Fruit fly (Drosophila melanogaster): ENCODE data around the gene hb.

hb gene

DNA sequence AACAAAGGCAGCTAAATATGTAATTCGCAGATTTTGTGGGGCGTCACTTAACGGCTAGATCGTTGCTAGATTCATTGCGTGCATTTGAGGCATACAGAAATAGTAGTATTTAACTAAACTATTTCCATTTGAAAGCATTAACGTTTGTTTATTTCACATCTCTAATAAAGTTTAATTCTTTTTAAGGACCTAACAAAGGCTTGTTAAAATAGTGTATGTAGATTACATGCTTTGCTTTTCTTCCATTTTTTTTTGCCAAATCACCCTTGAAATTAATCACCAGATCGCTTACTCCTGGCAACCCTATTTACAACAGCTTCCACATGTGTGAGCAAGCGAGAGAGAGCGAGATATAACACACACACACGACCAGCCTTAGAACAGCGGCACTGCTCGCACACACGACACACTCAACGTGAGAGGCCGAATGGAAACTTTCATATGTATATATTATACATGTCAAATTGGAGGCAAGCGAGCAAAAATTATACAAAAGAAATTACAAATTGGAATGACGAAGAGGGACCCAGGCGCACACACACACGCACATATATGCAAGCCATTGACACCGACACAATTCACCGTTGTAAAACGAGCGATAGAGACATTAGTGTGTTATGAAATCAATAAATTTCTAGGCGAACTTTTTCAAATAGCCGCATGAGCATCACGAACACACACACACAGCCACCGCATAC, 38.3 kb downstream of the hb start (continued):
- TF ChIP-seq Rfx (GFP tag; IDR thresholded peaks at IDR 0.05) (peak; percentile 72), CG30403 (GFP tag; optimal IDR thresholded peaks at IDR 0.05) (peak; percentile 65), gcm2 (GFP tag; optimal IDR thresholded peaks at IDR 0.05) (no peak), NC2α (GFP tag; optimal IDR thresholded peaks at IDR 0.05) (no peak), lab (GFP tag; optimal IDR thresholded peaks at IDR 0.05) (peak; percentile 78), tgo (GFP tag; IDR thresholded peaks at IDR 0.05) (peak; percentile 53), pros (GFP tag; optimal IDR thresholded peaks at IDR 0.05) (peak; percentile 34), dimm (GFP tag; IDR thresholded peaks at IDR 0.05) (no peak), Meics (GFP tag; optimal IDR thresholded peaks at IDR 0.05) (peak; percentile 75), CG18262 (tag; optimal IDR thresholded peaks at IDR 0.05) (peak; percentile 27), amos (GFP tag; IDR thresholded peaks at IDR 0.05; ENCODE audit: partially characterized antibody) (peak; percentile 21; the same call in 1 of the 2 replicates), TFAM (GFP tag; optimal IDR thresholded peaks at IDR 0.05) (no peak), Sry-β (GFP tag; optimal IDR thresholded peaks at IDR 0.05) (no peak), Gsc (GFP tag; IDR thresholded peaks at IDR 0.05) (no peak), CG32767 (GFP tag; IDR thresholded peaks at IDR 0.05) (peak; percentile 70), Mrtf (GFP tag; IDR thresholded peaks at IDR 0.05) (no peak), Awh (GFP tag; IDR thresholded peaks at IDR 0.05) (peak; percentile 47; the same call in 1 of the 2 replicates), Sox102F (GFP tag; optimal IDR thresholded peaks at IDR 0.05) (peak; percentile 61), CG7928 (GFP tag; optimal IDR thresholded peaks at IDR 0.05) (no peak), Abd-B (GFP tag; optimal IDR thresholded peaks at IDR 0.05) (peak; percentile 27), HHEX (GFP tag; optimal IDR thresholded peaks at IDR 0.05) (peak; percentile 69), CG17829 (tag; optimal IDR thresholded peaks at IDR 0.05) (peak; percentile 27), HmgD (GFP tag; optimal IDR thresholded peaks at IDR 0.05) (peak; percentile 1), CG18619 (GFP tag; optimal IDR thresholded peaks at IDR 0.05) (peak; percentile 50), tio (GFP tag; optimal IDR thresholded peaks at IDR 0.05) (no peak), crc (GFP tag; optimal IDR thresholded peaks at IDR 0.05) (peak; percentile 22), Kr (GFP tag; optimal IDR thresholded peaks at IDR 0.05) (no peak), tin (GFP tag; optimal IDR thresholded peaks at IDR 0.05) (peak; percentile 16), Elba2 (GFP tag; optimal IDR thresholded peaks at IDR 0.05) (peak; percentile 78), CG4282 (GFP tag; optimal IDR thresholded peaks at IDR 0.05) (peak; percentile 37), insv (GFP tag; optimal IDR thresholded peaks at IDR 0.05) (peak in 1 of 2 experiments; percentile 72), sqz (GFP tag; optimal IDR thresholded peaks at IDR 0.05) (peak; percentile 78), Spps (tag; optimal IDR thresholded peaks at IDR 0.05) (no peak), pum (GFP tag; optimal IDR thresholded peaks at IDR 0.05) (peak; percentile 7), CG10321 (GFP tag; IDR thresholded peaks at IDR 0.05) (peak; percentile 85), sc (optimal IDR thresholded peaks at IDR 0.05) (no peak), sc (GFP tag; optimal IDR thresholded peaks at IDR 0.05) (no peak), prd (optimal IDR thresholded peaks at IDR 0.05) (no peak), prd (GFP tag; IDR thresholded peaks at IDR 0.05) (peak; percentile 52; the same call in 2 of the 3 replicates), MTF-1 (GFP tag; optimal IDR thresholded peaks at IDR 0.05; ENCODE audit: borderline replicate concordance) (peak; percentile 62), lola (GFP tag; optimal IDR thresholded peaks at IDR 0.05) (peak in 1 of 3 experiments; percentile 50), so (GFP tag; IDR thresholded peaks at IDR 0.05) (no peak), Usf (GFP tag; optimal IDR thresholded peaks at IDR 0.05) (peak; percentile 19), abd-A (tag; optimal IDR thresholded peaks at IDR 0.05) (peak; percentile 88), dati (GFP tag; IDR thresholded peaks at IDR 0.05) (no peak), Optix (GFP tag; IDR thresholded peaks at IDR 0.05) (peak; percentile 42; the same call in 1 of the 3 replicates), dysf (GFP tag; IDR thresholded peaks at IDR 0.05) (peak; percentile 63), cad (GFP tag; optimal IDR thresholded peaks at IDR 0.05) (no peak), pzg (GFP tag; optimal IDR thresholded peaks at IDR 0.05) (peak; percentile 21), CG31388 (GFP tag; optimal IDR thresholded peaks at IDR 0.05) (peak; percentile 11)

Data from whole organism, embryonic.